Fruit fly (Drosophila melanogaster) Kc167 (cell line): Measurements from ENCODE around the gene CG5506.

Experiments used
- Myc ChIP-seq: fragments of >200 bp; optimal IDR thresholded peaks from 2 replicates; lab custom pipeline; 2017; ENCODE audit warnings: missing external identifiers
- psq ChIP-seq: fragments of >200 bp; optimal IDR thresholded peaks from 2 replicates; lab custom pipeline; 2017; ENCODE audit warnings: missing external identifiers

DNA sequence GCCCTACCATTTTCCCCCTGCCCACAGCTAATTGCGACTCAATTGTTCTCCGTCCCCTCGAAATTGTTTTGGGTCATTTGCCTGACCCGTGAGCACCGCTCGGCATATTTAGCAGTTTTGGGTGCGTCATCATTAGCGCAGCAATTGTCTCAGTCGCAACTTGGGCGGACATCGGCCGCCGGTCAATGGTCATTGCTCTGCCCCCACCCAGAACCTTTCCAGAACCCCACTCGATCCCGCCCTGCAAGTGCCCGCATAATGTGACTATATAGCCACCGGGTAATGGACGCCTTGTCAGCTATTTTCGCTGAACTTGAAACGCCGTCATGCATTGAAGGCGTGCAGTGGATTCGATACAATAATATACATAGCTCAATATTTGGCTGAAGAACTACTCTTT lies 48.9 kb upstream of the CG5506 start:
- TF ChIP-seq psq = no peak
- TF ChIP-seq Myc (lab: Kevin White, UChicago) = no peak
